Fruit fly (Drosophila melanogaster) whole organism, embryonic: Measurements from ENCODE around the gene CG31495.

Source experiments
- Antp ChIP-seq: fragments of 200-800 bp; sonication (Bioruptor generic); optimal IDR thresholded peaks from 3 replicates; lab custom pipeline; 2016; ENCODE audit warnings: missing biosample characterization, missing genetic modification characterization
- Asciz ChIP-seq: fragments of 200-800 bp; sonication (Bioruptor generic); optimal IDR thresholded peaks from 2 replicates; lab custom pipeline; 2017; ENCODE audit warnings: missing biosample characterization, mild to moderate bottlenecking, missing genetic modification characterization, missing genetic modification reagents
- Awh ChIP-seq: fragments of 200-800 bp; sonication (Bioruptor generic); IDR thresholded peaks from 2 replicates; pipeline ENCODE4, ENCODE4 v1.3.6; 2022; ENCODE audit warnings: missing biosample characterization, missing genetic modification characterization
- Bdp1 ChIP-seq: fragments of 200-800 bp; sonication (Bioruptor generic); optimal IDR thresholded peaks from 3 replicates; lab custom pipeline; 2016; ENCODE audit warnings: missing biosample characterization, missing genetic modification characterization
- CG10321 ChIP-seq: fragments of 200-800 bp; sonication (Bioruptor generic); IDR thresholded peaks from 2 replicates; pipeline ENCODE4 v1.3.6; 2022; ENCODE audit warnings: missing biosample characterization, missing genetic modification characterization
- CG10543 ChIP-seq: fragments of 200-800 bp; sonication (Bioruptor generic); optimal IDR thresholded peaks from 3 replicates; lab custom pipeline; 2017; ENCODE audit warnings: missing biosample characterization, mild to moderate bottlenecking, missing genetic modification characterization, moderate library complexity
- CG10565 ChIP-seq: fragments of 200-800 bp; sonication (Bioruptor generic); optimal IDR thresholded peaks from 3 replicates; lab custom pipeline; 2016; ENCODE audit warnings: missing biosample characterization, mild to moderate bottlenecking, missing genetic modification characterization
- CG10654 ChIP-seq: fragments of 200-800 bp; sonication (Bioruptor generic); optimal IDR thresholded peaks from 2 replicates; lab custom pipeline; 2016; ENCODE audit warnings: missing biosample characterization, missing genetic modification characterization
- CG11560 ChIP-seq: fragments of 200-800 bp; sonication (Bioruptor generic); IDR thresholded peaks from 3 replicates; pipeline ENCODE4 v1.3.6; 2022; ENCODE audit warnings: missing biosample characterization, missing genetic modification characterization
- CG14014 ChIP-seq: fragments of 200-800 bp; sonication (Bioruptor generic); IDR thresholded peaks from 2 replicates; pipeline ENCODE4 v1.3.6; 2022; ENCODE audit warnings: missing biosample characterization, missing genetic modification characterization
- CG15601 ChIP-seq: fragments of 200-800 bp; sonication (Bioruptor generic); optimal IDR thresholded peaks from 3 replicates; lab custom pipeline; 2019; ENCODE audit warnings: missing biosample characterization, mild to moderate bottlenecking, missing genetic modification characterization, moderate library complexity
- CG1602 ChIP-seq: fragments of 200-800 bp; sonication (Bioruptor generic); optimal IDR thresholded peaks from 3 replicates; lab custom pipeline; 2016; ENCODE audit warnings: missing biosample characterization, missing genetic modification characterization
- CG16813 ChIP-seq: fragments of 200-800 bp; sonication (Bioruptor generic); IDR thresholded peaks from 3 replicates; pipeline ENCODE4 v1.3.6; 2022; ENCODE audit warnings: missing biosample characterization, missing genetic modification characterization; ENCODE audit not compliant: partially characterized antibody
- CG17612 ChIP-seq: fragments of 200-800 bp; sonication (Bioruptor generic); IDR thresholded peaks from 2 replicates; pipeline ENCODE4 v1.3.6; 2022; ENCODE audit warnings: missing biosample characterization, missing genetic modification characterization
- CG17802 ChIP-seq: fragments of 200-800 bp; sonication (Bioruptor generic); optimal IDR thresholded peaks from 2 replicates; lab custom pipeline; 2018; ENCODE audit warnings: missing biosample characterization, mild to moderate bottlenecking, missing genetic modification characterization, moderate library complexity
- CG18619 ChIP-seq: fragments of 200-800 bp; sonication (Bioruptor generic); optimal IDR thresholded peaks from 3 replicates; lab custom pipeline; 2017; ENCODE audit warnings: missing biosample characterization, mild to moderate bottlenecking, missing genetic modification characterization
- CG18764 ChIP-seq: fragments of 200-800 bp; sonication (Bioruptor generic); optimal IDR thresholded peaks from 3 replicates; lab custom pipeline; 2016; ENCODE audit warnings: missing biosample characterization, missing genetic modification characterization
- CG30020 ChIP-seq: fragments of 200-800 bp; optimal IDR thresholded peaks from 2 replicates; lab custom pipeline; 2019; ENCODE audit warnings: missing biosample characterization, mild to moderate bottlenecking, missing genetic modification characterization, moderate library complexity
- CG5245 ChIP-seq: fragments of 200-800 bp; sonication (Bioruptor generic); optimal IDR thresholded peaks from 3 replicates; lab custom pipeline; 2016; ENCODE audit warnings: missing biosample characterization, missing genetic modification characterization
- CG7357 ChIP-seq: fragments of 200-800 bp; sonication (Bioruptor generic); IDR thresholded peaks from 3 replicates; pipeline ENCODE4 v1.3.6; 2022; ENCODE audit warnings: missing biosample characterization, missing genetic modification characterization
- CG7786 ChIP-seq: fragments of 200-800 bp; sonication (Bioruptor generic); optimal IDR thresholded peaks from 2 replicates; lab custom pipeline; 2016; ENCODE audit warnings: missing biosample characterization, missing genetic modification characterization
- CG7963 ChIP-seq: fragments of 200-800 bp; sonication (Bioruptor generic); IDR thresholded peaks from 3 replicates; pipeline ENCODE4 v1.3.6; 2022; ENCODE audit warnings: missing biosample characterization, missing genetic modification characterization; ENCODE audit not compliant: partially characterized antibody
- CG8089 ChIP-seq: fragments of 200-800 bp; sonication (Bioruptor generic); optimal IDR thresholded peaks from 3 replicates; lab custom pipeline; 2016; ENCODE audit warnings: missing biosample characterization, missing genetic modification characterization
- CG9437 ChIP-seq: fragments of 200-800 bp; sonication (Bioruptor generic); optimal IDR thresholded peaks from 2 replicates; lab custom pipeline; 2018; ENCODE audit warnings: missing biosample characterization, mild to moderate bottlenecking, missing genetic modification characterization
- CkIIα-i1 ChIP-seq: fragments of 200-800 bp; sonication (Bioruptor generic); IDR thresholded peaks from 2 replicates; pipeline ENCODE4 v1.3.6; 2022; ENCODE audit warnings: missing biosample characterization, missing genetic modification characterization
- Dfd ChIP-seq, 2 experiments: fragments of >200 bp; optimal IDR thresholded peaks; 2 replicates each; lab custom pipeline; 2017; ENCODE audit warnings: missing biosample characterization in 2 of 2, missing genetic modification characterization in 2 of 2
- Dip2 ChIP-seq: fragments of 200-800 bp; sonication (Bioruptor generic); IDR thresholded peaks from 2 replicates; pipeline ENCODE4 v1.3.6; 2022; ENCODE audit warnings: missing biosample characterization, missing genetic modification characterization
- H2.0 ChIP-seq: fragments of 200-800 bp; sonication (Bioruptor generic); IDR thresholded peaks from 2 replicates; pipeline ENCODE4 v1.3.6; 2022; ENCODE audit warnings: missing biosample characterization, missing genetic modification characterization
- HLH54F ChIP-seq: fragments of 200-800 bp; sonication (Bioruptor generic); optimal IDR thresholded peaks from 3 replicates; lab custom pipeline; 2016; ENCODE audit warnings: missing biosample characterization, missing genetic modification characterization
- Hmx ChIP-seq: fragments of 200-800 bp; sonication (Bioruptor generic); optimal IDR thresholded peaks from 2 replicates; lab custom pipeline; 2016; ENCODE audit warnings: missing biosample characterization, missing genetic modification characterization
- Oli ChIP-seq: fragments of 200-800 bp; sonication (Bioruptor generic); optimal IDR thresholded peaks from 2 replicates; lab custom pipeline; 2018; ENCODE audit warnings: missing biosample characterization, mild to moderate bottlenecking, missing genetic modification characterization, moderate library complexity
- PHDP ChIP-seq: fragments of 200-800 bp; sonication (Bioruptor generic); optimal IDR thresholded peaks from 3 replicates; lab custom pipeline; 2018; ENCODE audit warnings: missing biosample characterization, mild to moderate bottlenecking, missing genetic modification characterization, moderate library complexity
- Scr ChIP-seq: fragments of 200-800 bp; sonication (Bioruptor generic); IDR thresholded peaks from 2 replicates; pipeline ENCODE4 v1.3.6; 2022; ENCODE audit warnings: missing biosample characterization, missing genetic modification characterization; ENCODE audit not compliant: partially characterized antibody
- Six4 ChIP-seq: fragments of 200-800 bp; sonication (Bioruptor generic); optimal IDR thresholded peaks from 2 replicates; lab custom pipeline; 2016; ENCODE audit warnings: missing biosample characterization, missing genetic modification characterization
- Taf1 ChIP-seq: fragments of 200-800 bp; sonication (Bioruptor generic); IDR thresholded peaks from 2 replicates; pipeline ENCODE4 v1.3.6; 2022; ENCODE audit warnings: missing biosample characterization, missing genetic modification characterization
- al ChIP-seq: fragments of 200-800 bp; sonication (Bioruptor generic); IDR thresholded peaks from 2 replicates; pipeline ENCODE4 v1.3.6; 2022; ENCODE audit warnings: missing biosample characterization, missing genetic modification characterization
- bcd ChIP-seq: fragments of 200-800 bp; sonication (Bioruptor generic); optimal IDR thresholded peaks from 2 replicates; lab custom pipeline; 2017; ENCODE audit warnings: missing biosample characterization, mild to moderate bottlenecking, missing genetic modification characterization
- bsh ChIP-seq, 2 experiments: fragments of 200-800 bp; sonication (Bioruptor generic); optimal IDR thresholded peaks; 2 replicates each; lab custom pipeline; 2017 to 2018; ENCODE audit warnings: mild to moderate bottlenecking in 2 of 2, missing biosample characterization in 2 of 2, missing genetic modification characterization in 2 of 2, moderate library complexity in 1 of 2
- cg ChIP-seq: fragments of 200-800 bp; sonication (Bioruptor generic); optimal IDR thresholded peaks from 3 replicates; lab custom pipeline; 2019; ENCODE audit warnings: missing biosample characterization, mild to moderate bottlenecking, missing genetic modification characterization, moderate library complexity
- chif ChIP-seq, 2 experiments: fragments of 200-800 bp; sonication (Bioruptor generic); optimal IDR thresholded peaks; 3 replicates each; lab custom pipeline; 2016; ENCODE audit warnings: missing biosample characterization in 2 of 2, missing genetic modification characterization in 2 of 2
- crp ChIP-seq, 2 experiments: fragments of 200-800 bp; sonication (Bioruptor generic); optimal IDR thresholded peaks; 2 replicates in 1 of 2; 3 replicates in 1 of 2; lab custom pipeline; 2017; ENCODE audit warnings: missing biosample characterization in 2 of 2, missing genetic modification characterization in 2 of 2, mild to moderate bottlenecking in 1 of 2, moderate library complexity in 1 of 2
- exex ChIP-seq: fragments of 200-800 bp; sonication (Bioruptor generic); optimal IDR thresholded peaks from 4 replicates; lab custom pipeline; 2018; ENCODE audit warnings: missing biosample characterization, mild to moderate bottlenecking, missing genetic modification characterization, moderate library complexity
- gem ChIP-seq: fragments of 200-800 bp; sonication (Bioruptor generic); optimal IDR thresholded peaks from 2 replicates; lab custom pipeline; 2019; ENCODE audit warnings: missing biosample characterization, mild to moderate bottlenecking, missing genetic modification characterization, moderate library complexity
- grau ChIP-seq: fragments of 200-800 bp; optimal IDR thresholded peaks from 3 replicates; lab custom pipeline; 2019; ENCODE audit warnings: missing biosample characterization, mild to moderate bottlenecking, missing genetic modification characterization, moderate library complexity
- kni ChIP-seq: fragments of 200-800 bp; sonication (Bioruptor generic); optimal IDR thresholded peaks from 3 replicates; lab custom pipeline; 2017; ENCODE audit warnings: mild to moderate bottlenecking, missing biosample characterization, missing genetic modification reagents, missing genetic modification characterization
- lab ChIP-seq: fragments of 200-800 bp; sonication (Bioruptor generic); optimal IDR thresholded peaks from 3 replicates; lab custom pipeline; 2017; ENCODE audit warnings: missing biosample characterization, missing genetic modification characterization, mild to moderate bottlenecking, moderate library complexity, missing genetic modification reagents
- peb ChIP-seq: fragments of 200-800 bp; sonication (Bioruptor generic); IDR thresholded peaks from 2 replicates; pipeline ENCODE4 v1.3.6; 2022; ENCODE audit warnings: missing biosample characterization, missing genetic modification characterization
- row ChIP-seq: fragments of 200-800 bp; sonication (Bioruptor generic); IDR thresholded peaks from 3 replicates; pipeline ENCODE4 v1.3.6; 2022; ENCODE audit warnings: missing biosample characterization, missing genetic modification characterization
- stwl ChIP-seq: fragments of 200-800 bp; sonication (Bioruptor generic); optimal IDR thresholded peaks from 3 replicates; lab custom pipeline; 2018; ENCODE audit warnings: missing biosample characterization, mild to moderate bottlenecking, missing genetic modification characterization, moderate library complexity
- trem ChIP-seq: fragments of 200-800 bp; optimal IDR thresholded peaks from 3 replicates; lab custom pipeline; 2019; ENCODE audit warnings: missing biosample characterization, mild to moderate bottlenecking, missing genetic modification characterization, moderate library complexity

Gene CG31495

DNA sequence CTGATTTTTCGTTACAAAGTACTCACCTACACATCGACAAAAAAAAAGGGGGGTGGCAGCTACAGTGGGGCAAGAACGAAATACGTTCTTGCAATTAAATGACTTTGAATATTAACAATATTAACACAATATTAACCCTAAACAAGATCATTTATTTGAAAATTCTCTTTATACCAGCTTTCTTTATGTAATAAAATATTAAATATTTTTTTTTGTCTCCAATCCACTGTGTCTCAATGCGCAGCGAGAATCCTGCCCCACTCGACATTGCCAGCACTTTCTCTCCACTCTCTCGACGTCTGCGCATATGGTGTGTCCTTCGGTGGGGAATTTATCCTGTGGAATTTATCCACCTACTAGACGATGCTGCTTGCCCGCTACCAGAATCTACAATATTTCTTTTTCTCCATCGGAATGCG, 39.3 kb downstream of the CG31495 start (continued):
- TF ChIP-seq peb (GFP tag; lab: Robert Waterston, UW) (peak; percentile 85), CG10543 (GFP tag; lab: Kevin White, UChicago) (peak; percentile 95), HLH54F (GFP tag; lab: Kevin White, UChicago) (peak; percentile 46), Six4 (GFP tag; lab: Kevin White, UChicago) (peak; percentile 75), CG1602 (GFP tag; lab: Kevin White, UChicago) (peak; percentile 81), Asciz (GFP tag; lab: Kevin White, UChicago) (peak; percentile 83), Hmx (GFP tag; lab: Kevin White, UChicago) (peak; percentile 39), H2.0 (GFP tag; lab: Robert Waterston, UW) (peak; percentile 91), CG5245 (GFP tag; lab: Kevin White, UChicago) (peak; percentile 78), CG17612 (GFP tag; lab: Robert Waterston, UW) (peak; percentile 73), CG10654 (GFP tag; lab: Kevin White, UChicago) (peak; percentile 69), gem (tag; lab: Kevin White, UChicago) (peak; percentile 92), Antp (peak; percentile 49), grau (tag; lab: Kevin White, UChicago) (peak; percentile 72), Bdp1 (GFP tag; lab: Kevin White, UChicago) (peak; percentile 34), stwl (tag; lab: Kevin White, UChicago) (peak; percentile 25), CG11560 (tag; lab: Robert Waterston, UW) (peak; percentile 73; the same call in 2 of the 3 replicates), Dip2 (no peak), CG9437 (GFP tag; lab: Kevin White, UChicago) (peak; percentile 79), row (GFP tag; lab: Robert Waterston, UW) (peak; percentile 96), PHDP (tag; lab: Kevin White, UChicago) (peak; percentile 93), CG30020 (no peak), bsh (GFP tag; optimal IDR thresholded peaks at IDR 0.05; lab: Kevin White, UChicago) (peak in 1 of 2 experiments; percentile 89), CG10565 (GFP tag; lab: Kevin White, UChicago) (no peak), Oli (tag; lab: Kevin White, UChicago) (peak; percentile 90), crp (GFP tag; optimal IDR thresholded peaks at IDR 0.05; lab: Kevin White, UChicago) (peak in 1 of 2 experiments; percentile 43), bcd (GFP tag; lab: Kevin White, UChicago) (peak; percentile 87), CG16813 (GFP tag; lab: Robert Waterston, UW) (no peak; the same call in 2 of the 3 replicates), kni (peak; percentile 55), Taf1 (peak; percentile 93), chif (GFP tag; optimal IDR thresholded peaks at IDR 0.05; lab: Kevin White, UChicago) (peak; percentile 49 to 56), trem (peak; percentile 15), CG18764 (peak; percentile 73), CG14014 (GFP tag; lab: Robert Waterston, UW) (peak; percentile 96), CG18619 (GFP tag; lab: Kevin White, UChicago) (peak; percentile 88), CG10321 (peak; percentile 76), CkIIα-i1 (peak; percentile 63; the same call in 1 of the 2 replicates), exex (tag; lab: Kevin White, UChicago) (peak; percentile 71), CG17802 (tag; lab: Kevin White, UChicago) (peak; percentile 28), CG7357 (peak; percentile 80), lab (GFP tag; lab: Kevin White, UChicago) (peak; percentile 97), Scr (no peak), CG7786 (peak; percentile 28), cg (GFP tag; lab: Kevin White, UChicago) (peak; percentile 48), al (peak; percentile 88), CG7963 (GFP tag; lab: Robert Waterston, UW) (peak; percentile 42; the same call in 1 of the 3 replicates), Awh (GFP tag; lab: Robert Waterston, UW) (peak; percentile 93), CG15601 (tag; lab: Kevin White, UChicago) (peak; percentile 85), CG8089 (GFP tag; lab: Kevin White, UChicago) (no peak), Dfd (GFP tag; optimal IDR thresholded peaks at IDR 0.05; lab: Kevin White, UChicago) (no peak)
